Fruit fly (Drosophila melanogaster): ENCODE data around the gene CG3308.

CG3308 gene

dm6 chr3R:21269923-21270322 is 3.7 kb downstream of the CG3308 start, which contains the start of the genes AP-2sigma and Idi (continued):
- no peak for TF ChIP-seq fru (optimal IDR thresholded peaks at IDR 0.05)
- TF ChIP-seq CG2712 (tag; optimal IDR thresholded peaks at IDR 0.05) = peak; percentile 25
- peak; percentile 61; the same call in 2 of the 3 replicates for TF ChIP-seq sr (GFP tag; IDR thresholded peaks at IDR 0.05)
- TF ChIP-seq CG11247 (GFP tag; IDR thresholded peaks at IDR 0.05) = no peak
- no peak for TF ChIP-seq en (GFP tag; optimal IDR thresholded peaks at IDR 0.05)
- peak; percentile 50 for TF ChIP-seq lab (GFP tag; optimal IDR thresholded peaks at IDR 0.05)
- TF ChIP-seq CG7987 (GFP tag; optimal IDR thresholded peaks at IDR 0.05) = no peak
- no peak for TF ChIP-seq bigmax (GFP tag; optimal IDR thresholded peaks at IDR 0.05)
- no peak for TF ChIP-seq Drgx (GFP tag; IDR thresholded peaks at IDR 0.05)
- no peak for TF ChIP-seq CG4854 (GFP tag; optimal IDR thresholded peaks at IDR 0.05)
- peak; percentile 1 for TF ChIP-seq pfk (GFP tag; optimal IDR thresholded peaks at IDR 0.05)
- TF ChIP-seq CG11456 (GFP tag; IDR thresholded peaks at IDR 0.05) = no peak
- TF ChIP-seq mam (GFP tag; optimal IDR thresholded peaks at IDR 0.05) = peak; percentile 30
- TF ChIP-seq CG17186 (GFP tag; optimal IDR thresholded peaks at IDR 0.05) = peak; percentile 76
- no peak for TF ChIP-seq CG6175 (GFP tag; IDR thresholded peaks at IDR 0.05)
- TF ChIP-seq CG6654 (GFP tag; optimal IDR thresholded peaks at IDR 0.05) = no peak
- TF ChIP-seq CG3995 (GFP tag; optimal IDR thresholded peaks at IDR 0.05) = peak; percentile 76
- TF ChIP-seq jigr1 (GFP tag; IDR thresholded peaks at IDR 0.05) = no peak
- TF ChIP-seq CG7271 (tag; optimal IDR thresholded peaks at IDR 0.05) = peak; percentile 3
- no peak for TF ChIP-seq ab (GFP tag; optimal IDR thresholded peaks at IDR 0.05)
- 0 out of 3 replicates have a peak, but pooled peaks have one; percentile 25 for TF ChIP-seq CG2199 (GFP tag; IDR thresholded peaks at IDR 0.05)
- TF ChIP-seq CG7963 (GFP tag; IDR thresholded peaks at IDR 0.05; ENCODE audit: partially characterized antibody) = no peak
- no peak for TF ChIP-seq Dfd (GFP tag; optimal IDR thresholded peaks at IDR 0.05)
- no peak for TF ChIP-seq CG31224 (GFP tag; IDR thresholded peaks at IDR 0.05)
- no peak for TF ChIP-seq CG9727 (GFP tag; optimal IDR thresholded peaks at IDR 0.05)
- peak; percentile 30 for TF ChIP-seq CG10543 (GFP tag; optimal IDR thresholded peaks at IDR 0.05)
- TF ChIP-seq CG1832 (GFP tag; optimal IDR thresholded peaks at IDR 0.05) = no peak
- no peak for TF ChIP-seq CG6683 (GFP tag; optimal IDR thresholded peaks at IDR 0.05)
- peak; percentile 46 for TF ChIP-seq Ets97D (GFP tag; optimal IDR thresholded peaks at IDR 0.05)
- peak; percentile 52 for TF ChIP-seq CG14710 (tag; optimal IDR thresholded peaks at IDR 0.05)
- TF ChIP-seq sug (tag; optimal IDR thresholded peaks at IDR 0.05) = peak; percentile 26
- TF ChIP-seq Gsc (GFP tag; IDR thresholded peaks at IDR 0.05) = no peak
- no peak for TF ChIP-seq CG4730 (GFP tag; IDR thresholded peaks at IDR 0.05)
- peak; percentile 69 for TF ChIP-seq CG13624 (GFP tag; optimal IDR thresholded peaks at IDR 0.05)
- peak; percentile 0 for TF ChIP-seq CG13775 (GFP tag; optimal IDR thresholded peaks at IDR 0.05)
- peak; percentile 55 for TF ChIP-seq zen (tag; optimal IDR thresholded peaks at IDR 0.05)
- TF ChIP-seq Ravus (GFP tag; IDR thresholded peaks at IDR 0.05) = no peak
- no peak for TF ChIP-seq CG15011 (GFP tag; optimal IDR thresholded peaks at IDR 0.05)
- no peak for TF ChIP-seq ATbp (GFP tag; optimal IDR thresholded peaks at IDR 0.05)
- no peak for TF ChIP-seq CG16779 (GFP tag; IDR thresholded peaks at IDR 0.05)
- TF ChIP-seq Eip74EF (GFP tag; optimal IDR thresholded peaks at IDR 0.05) = no peak
- no peak for TF ChIP-seq sna (GFP tag; IDR thresholded peaks at IDR 0.05; ENCODE audit: partially characterized antibody)
- TF ChIP-seq her (GFP tag; optimal IDR thresholded peaks at IDR 0.05) = peak; percentile 43
- no peak for TF ChIP-seq Asciz (GFP tag; optimal IDR thresholded peaks at IDR 0.05)
- no peak for TF ChIP-seq kah (GFP tag; optimal IDR thresholded peaks at IDR 0.05)
- TF ChIP-seq rib (GFP tag; IDR thresholded peaks at IDR 0.05) = no peak
- no peak for TF ChIP-seq fd102C (GFP tag; optimal IDR thresholded peaks at IDR 0.05)
- no peak for TF ChIP-seq Fer2 (tag; optimal IDR thresholded peaks at IDR 0.05)
- TF ChIP-seq org-1 (GFP tag; optimal IDR thresholded peaks at IDR 0.05) = no peak
- peak; percentile 37 for TF ChIP-seq Bgb (GFP tag; IDR thresholded peaks at IDR 0.05; ENCODE audit: partially characterized antibody)
- TF ChIP-seq CG7357 (GFP tag; IDR thresholded peaks at IDR 0.05) = no peak
